Worm (Caenorhabditis elegans): ENCODE data around the gene T02H6.11.

Gene T02H6.11

DNA sequence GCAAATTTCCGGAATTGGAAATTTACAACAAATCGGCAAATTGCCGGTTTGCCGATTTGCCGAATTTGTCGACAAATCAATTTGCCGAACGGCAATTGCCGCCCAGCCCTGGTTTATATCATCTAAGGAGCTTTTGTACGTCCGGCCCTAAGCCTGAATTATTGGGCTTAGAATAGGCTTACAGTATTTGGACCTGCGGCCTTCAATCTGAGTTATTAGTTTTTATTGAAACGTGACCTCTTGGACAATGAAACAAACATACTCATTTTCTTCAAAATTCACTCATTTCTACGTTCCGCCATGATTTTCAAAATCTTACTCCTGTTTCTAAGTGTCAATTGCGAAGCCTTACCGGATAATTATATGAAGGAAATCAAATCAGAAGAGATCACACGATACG lies 25.6 kb downstream of the T02H6.11 start, which contains the start of gene Y39F10C.1:
Y39F10C.1 (plus strand) TSS at position 301 of the 400 bp plus-strand sequence.
- TF ChIP-seq ref-1 (GFP tag; conservative IDR thresholded peaks at IDR 0.05) (no peak), T22C8.4 (GFP tag; IDR thresholded peaks at IDR 0.05) (no peak), klf-2 (GFP tag; conservative IDR thresholded peaks at IDR 0.05) (no peak), ztf-29 (GFP tag; IDR thresholded peaks at IDR 0.05) (no peak), cog-1 (tag; optimal IDR thresholded peaks at IDR 0.05) (no peak), med-1 (GFP tag; optimal IDR thresholded peaks at IDR 0.05; ENCODE audit: insufficient read depth) (no peak), ztf-23 (GFP tag; IDR thresholded peaks at IDR 0.05) (no peak), tab-1 (GFP tag; IDR thresholded peaks at IDR 0.05) (no peak), flt-1 (GFP tag; IDR thresholded peaks at IDR 0.05) (no peak)

DNA sequence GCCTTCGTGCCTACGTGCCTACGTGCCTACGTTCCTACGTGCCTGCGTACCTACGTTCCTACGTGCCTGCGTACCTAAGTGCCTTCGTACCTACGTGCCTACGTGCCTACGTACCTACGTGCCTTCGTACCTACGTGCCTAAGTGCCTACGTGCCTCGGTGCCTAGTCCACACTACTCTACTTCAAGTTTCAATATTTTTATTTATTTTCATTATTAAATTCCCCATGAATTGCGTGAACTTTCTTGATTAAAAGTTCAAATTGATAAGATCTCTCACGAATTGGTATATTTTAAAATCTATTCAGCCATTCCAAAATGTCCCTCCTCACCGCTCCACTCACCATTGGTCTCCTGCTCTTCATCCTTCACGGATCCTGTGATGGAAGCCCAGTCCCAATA lies 26.8 kb downstream of the T02H6.11 start, which contains the start of gene Y39F10C.3:
Y39F10C.3 (plus strand) TSS at position 301 of the 400 bp plus-strand sequence.
- TF ChIP-seq cog-1 (tag; optimal IDR thresholded peaks at IDR 0.05) (no peak), ztf-29 (GFP tag; IDR thresholded peaks at IDR 0.05) (no peak), tab-1 (GFP tag; IDR thresholded peaks at IDR 0.05) (no peak), ref-1 (GFP tag; conservative IDR thresholded peaks at IDR 0.05) (no peak), med-1 (GFP tag; optimal IDR thresholded peaks at IDR 0.05; ENCODE audit: insufficient read depth) (no peak), klf-2 (GFP tag; conservative IDR thresholded peaks at IDR 0.05) (no peak), T22C8.4 (GFP tag; IDR thresholded peaks at IDR 0.05) (no peak), ztf-23 (GFP tag; IDR thresholded peaks at IDR 0.05) (no peak), flt-1 (GFP tag; IDR thresholded peaks at IDR 0.05) (no peak)

DNA sequence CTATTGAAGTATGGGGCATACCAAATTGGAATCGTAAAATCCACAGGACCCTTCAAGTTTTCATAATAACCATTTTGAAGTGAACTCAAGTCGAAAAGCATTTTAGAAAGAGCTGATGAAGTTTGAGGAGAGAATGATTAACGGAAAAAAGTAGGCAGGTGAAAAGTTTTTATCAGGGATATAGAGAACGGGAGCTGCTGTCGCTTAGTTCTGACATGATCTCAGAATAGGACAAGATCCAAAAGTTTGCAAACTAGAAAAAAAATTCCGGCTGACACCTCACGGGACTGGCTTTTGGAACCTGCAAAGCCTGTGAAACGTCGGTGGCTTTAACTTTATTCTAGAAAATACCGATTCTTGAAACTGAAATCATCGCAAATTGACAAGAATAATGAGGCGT lies 29.9 kb downstream of the T02H6.11 start, which contains the start of gene sri-46:
sri-46 (minus strand) TSS at position 101 of the 400 bp plus-strand sequence.
- no peak for TF ChIP-seq flt-1 (GFP tag; IDR thresholded peaks at IDR 0.05)
- no peak for TF ChIP-seq ztf-23 (GFP tag; IDR thresholded peaks at IDR 0.05)
- no peak for TF ChIP-seq ref-1 (GFP tag; conservative IDR thresholded peaks at IDR 0.05)
- TF ChIP-seq tab-1 (GFP tag; IDR thresholded peaks at IDR 0.05), result no peak
- no peak for TF ChIP-seq klf-2 (GFP tag; conservative IDR thresholded peaks at IDR 0.05)
- no peak for TF ChIP-seq med-1 (GFP tag; optimal IDR thresholded peaks at IDR 0.05; ENCODE audit: insufficient read depth)
- no peak for TF ChIP-seq cog-1 (tag; optimal IDR thresholded peaks at IDR 0.05)
- no peak for TF ChIP-seq T22C8.4 (GFP tag; IDR thresholded peaks at IDR 0.05)
- no peak for TF ChIP-seq ztf-29 (GFP tag; IDR thresholded peaks at IDR 0.05)

DNA sequence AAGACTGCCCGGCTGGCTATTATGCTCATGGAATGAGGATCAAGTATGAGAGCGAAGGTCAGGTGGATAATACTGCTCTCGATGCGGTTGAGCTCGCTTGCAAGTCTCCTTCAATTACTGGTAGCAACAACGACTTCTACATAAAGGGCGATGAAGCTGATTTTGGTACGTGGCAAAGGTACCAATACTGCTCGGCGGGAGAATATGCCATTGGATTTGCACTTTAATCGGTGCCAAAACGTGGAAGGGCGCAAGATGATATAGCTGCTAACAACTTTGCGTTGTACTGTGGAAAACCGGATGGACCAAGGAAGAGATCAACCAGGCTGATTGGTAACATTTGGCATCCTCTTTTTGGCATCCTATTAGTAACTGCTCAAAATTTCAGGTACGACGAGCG lies 33.1 kb downstream of the T02H6.11 start:
- TF ChIP-seq ztf-23 (GFP tag; IDR thresholded peaks at IDR 0.05) (no peak), T22C8.4 (GFP tag; IDR thresholded peaks at IDR 0.05) (no peak), ref-1 (GFP tag; conservative IDR thresholded peaks at IDR 0.05) (no peak), klf-2 (GFP tag; conservative IDR thresholded peaks at IDR 0.05) (no peak), ztf-29 (GFP tag; IDR thresholded peaks at IDR 0.05) (no peak), med-1 (GFP tag; optimal IDR thresholded peaks at IDR 0.05; ENCODE audit: insufficient read depth) (no peak), cog-1 (tag; optimal IDR thresholded peaks at IDR 0.05) (no peak), flt-1 (GFP tag; IDR thresholded peaks at IDR 0.05) (no peak), tab-1 (GFP tag; IDR thresholded peaks at IDR 0.05) (no peak)

DNA sequence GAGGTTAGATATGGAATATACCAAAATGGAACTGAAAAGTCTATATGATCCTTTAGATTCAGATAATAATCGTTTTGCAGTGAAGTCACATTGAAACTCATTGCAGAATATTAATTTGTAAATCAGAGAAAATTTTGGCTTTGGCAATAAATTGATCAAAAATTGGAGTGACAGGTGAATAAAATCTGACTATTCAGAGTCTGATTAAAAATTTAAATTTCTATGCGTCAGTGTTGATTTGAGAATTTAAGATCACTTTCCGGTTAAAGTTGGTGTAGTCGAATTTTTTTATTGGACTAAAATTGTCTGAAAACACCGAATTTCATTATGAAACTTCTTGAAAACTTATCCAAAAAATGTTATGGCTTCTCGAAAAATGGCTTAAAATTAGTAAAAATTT lies 39.2 kb downstream of the T02H6.11 start, which contains the start of gene sri-45:
sri-45 (minus strand) TSS at position 101 of the 400 bp plus-strand sequence.
- TF ChIP-seq flt-1 (GFP tag; IDR thresholded peaks at IDR 0.05), result no peak
- TF ChIP-seq T22C8.4 (GFP tag; IDR thresholded peaks at IDR 0.05), result no peak
- TF ChIP-seq ztf-23 (GFP tag; IDR thresholded peaks at IDR 0.05), result no peak
- TF ChIP-seq ztf-29 (GFP tag; IDR thresholded peaks at IDR 0.05), result no peak
- TF ChIP-seq ref-1 (GFP tag; conservative IDR thresholded peaks at IDR 0.05), result no peak
- no peak for TF ChIP-seq cog-1 (tag; optimal IDR thresholded peaks at IDR 0.05)
- TF ChIP-seq klf-2 (GFP tag; conservative IDR thresholded peaks at IDR 0.05), result no peak
- TF ChIP-seq med-1 (GFP tag; optimal IDR thresholded peaks at IDR 0.05; ENCODE audit: insufficient read depth), result no peak
- no peak for TF ChIP-seq tab-1 (GFP tag; IDR thresholded peaks at IDR 0.05)

DNA sequence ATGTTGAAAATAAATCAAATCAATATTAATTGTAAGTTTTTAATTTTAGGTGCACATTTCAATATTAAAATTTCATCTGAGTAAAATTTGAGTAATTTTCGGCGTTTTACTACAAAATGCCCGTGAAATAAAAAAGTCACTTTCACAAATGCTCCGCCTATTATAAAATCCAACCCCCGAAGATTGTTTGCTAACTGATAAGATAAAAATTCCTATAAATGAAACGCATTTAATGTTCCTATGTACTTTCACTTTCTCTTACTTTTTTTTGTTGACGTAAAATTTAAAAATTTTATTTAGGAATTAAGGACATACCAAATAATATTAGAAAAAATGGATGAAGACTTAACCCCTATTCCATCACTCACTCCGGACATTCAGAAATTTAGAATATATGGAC lies 42.6 kb downstream of the T02H6.11 start, which contains the start of gene sdz-24:
sdz-24 (plus strand) TSS at position 301 of the 400 bp plus-strand sequence.
- TF ChIP-seq ztf-29 (GFP tag; IDR thresholded peaks at IDR 0.05) (no peak), klf-2 (GFP tag; conservative IDR thresholded peaks at IDR 0.05) (no peak), ztf-23 (GFP tag; IDR thresholded peaks at IDR 0.05) (no peak), flt-1 (GFP tag; IDR thresholded peaks at IDR 0.05) (no peak), cog-1 (tag; optimal IDR thresholded peaks at IDR 0.05) (no peak), tab-1 (GFP tag; IDR thresholded peaks at IDR 0.05) (no peak), T22C8.4 (GFP tag; IDR thresholded peaks at IDR 0.05) (no peak), med-1 (GFP tag; optimal IDR thresholded peaks at IDR 0.05; ENCODE audit: insufficient read depth) (no peak), ref-1 (GFP tag; conservative IDR thresholded peaks at IDR 0.05) (no peak)

DNA sequence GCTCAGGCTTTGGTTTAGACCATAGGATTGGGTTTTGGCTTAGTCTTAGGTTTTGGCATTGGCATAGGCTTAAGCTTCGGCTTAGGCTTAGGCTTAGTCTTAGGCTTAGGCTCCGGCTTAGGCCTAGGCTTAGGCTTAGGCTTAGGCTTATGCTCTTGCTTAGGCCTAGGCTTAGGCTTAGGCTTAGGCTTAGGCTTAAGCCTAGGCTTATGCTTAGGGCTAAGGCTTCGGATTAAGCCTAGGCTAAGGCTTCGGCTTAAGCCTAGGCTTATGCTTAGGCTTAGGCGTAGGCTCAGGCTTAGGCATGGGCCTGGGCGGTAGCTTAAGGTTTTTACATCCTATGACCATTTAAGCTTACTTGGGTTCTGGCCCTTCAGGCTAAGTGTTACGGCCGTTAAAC lies 49.6 kb downstream of the T02H6.11 start:
- TF ChIP-seq ztf-29 (GFP tag; IDR thresholded peaks at IDR 0.05) (peak; percentile 29; the same call in 1 of the 2 replicates), ztf-23 (GFP tag; IDR thresholded peaks at IDR 0.05) (no peak)

All from whole organism, midembryonic.